ENCODE assay signal across 1 fruit fly cellular context in genomic region chr2L:9921401-9921800, dm6.
TF ChIP-seq lines count a peak whose summit lies in the region.

Gene CG4592, plus strand, starts transcription at chr2L:9921633.

TF ChIP-seq in whole organism, embryonic, 481 proteins besides CTCF, POLR2A, EP300 and RAD21 (continued from another document and continues in another):
- TF ChIP-seq BtbVII (GFP tag; optimal IDR thresholded peaks at IDR 0.05; lab: Kevin White, UChicago) = peak; percentile 36
- TF ChIP-seq CG2875 (GFP tag; optimal IDR thresholded peaks at IDR 0.05; lab: Kevin White, UChicago) = peak; percentile 45
- peak; percentile 18; the same call in 1 of the 2 replicates for TF ChIP-seq Adf1 (GFP tag; IDR thresholded peaks at IDR 0.05; lab: Robert Waterston, UW)
- peak; percentile 3 for TF ChIP-seq CG15011 (GFP tag; optimal IDR thresholded peaks at IDR 0.05; lab: Kevin White, UChicago)
- TF ChIP-seq aop (GFP tag; IDR thresholded peaks at IDR 0.05; lab: Robert Waterston, UW) = no peak
- TF ChIP-seq Lpt (GFP tag; optimal IDR thresholded peaks at IDR 0.05; lab: Kevin White, UChicago) = no peak
- TF ChIP-seq bab2 (GFP tag; optimal IDR thresholded peaks at IDR 0.05; lab: Kevin White, UChicago) = peak; percentile 22
- no peak for TF ChIP-seq Scr (GFP tag; IDR thresholded peaks at IDR 0.05; lab: Robert Waterston, UW; ENCODE audit: partially characterized antibody)
- no peak for TF ChIP-seq CG4617 (GFP tag; optimal IDR thresholded peaks at IDR 0.05; lab: Kevin White, UChicago; ENCODE audit: borderline replicate concordance)
- no peak for TF ChIP-seq PHDP (tag; optimal IDR thresholded peaks at IDR 0.05; lab: Kevin White, UChicago)
- TF ChIP-seq CG12299 (tag; optimal IDR thresholded peaks at IDR 0.05; lab: Kevin White, UChicago) = peak; percentile 19
- no peak for TF ChIP-seq CG14667 (GFP tag; IDR thresholded peaks at IDR 0.05; lab: Robert Waterston, UW)
- TF ChIP-seq tll (GFP tag; optimal IDR thresholded peaks at IDR 0.05; lab: Kevin White, UChicago) = no peak
- no peak for TF ChIP-seq CG10431 (GFP tag; optimal IDR thresholded peaks at IDR 0.05; lab: Kevin White, UChicago)
- no peak for TF ChIP-seq CG11085 (GFP tag; IDR thresholded peaks at IDR 0.05; lab: Robert Waterston, UW)
- peak; percentile 61 for TF ChIP-seq Sox102F (GFP tag; optimal IDR thresholded peaks at IDR 0.05; lab: Kevin White, UChicago)
- peak; percentile 71 for TF ChIP-seq CG30403 (GFP tag; optimal IDR thresholded peaks at IDR 0.05; lab: Kevin White, UChicago)
- TF ChIP-seq CG5953 (GFP tag; IDR thresholded peaks at IDR 0.05; lab: Robert Waterston, UW) = no peak
- no peak for TF ChIP-seq Nf-YC (tag; optimal IDR thresholded peaks at IDR 0.05; lab: Kevin White, UChicago)
- TF ChIP-seq Dek (tag; optimal IDR thresholded peaks at IDR 0.05; lab: Kevin White, UChicago) = no peak
- peak; percentile 32; the same call in 1 of the 2 replicates for TF ChIP-seq ham (GFP tag; IDR thresholded peaks at IDR 0.05; lab: Robert Waterston, UW)
- TF ChIP-seq CG12744 (GFP tag; optimal IDR thresholded peaks at IDR 0.05; lab: Kevin White, UChicago) = peak; percentile 22
- TF ChIP-seq Hsf (GFP tag; optimal IDR thresholded peaks at IDR 0.05; lab: Kevin White, UChicago) = peak; percentile 72
- TF ChIP-seq fu2 (GFP tag; optimal IDR thresholded peaks at IDR 0.05; lab: Kevin White, UChicago) = no peak
- peak; percentile 90 for TF ChIP-seq ci (GFP tag; IDR thresholded peaks at IDR 0.05; lab: Robert Waterston, UW)
- no peak for TF ChIP-seq cg (GFP tag; optimal IDR thresholded peaks at IDR 0.05; lab: Kevin White, UChicago)
- TF ChIP-seq CG3838 (GFP tag; optimal IDR thresholded peaks at IDR 0.05; lab: Kevin White, UChicago) = peak; percentile 5
- TF ChIP-seq CG30431 (GFP tag; optimal IDR thresholded peaks at IDR 0.05; lab: Kevin White, UChicago) = no peak
- TF ChIP-seq Mad (GFP tag; optimal IDR thresholded peaks at IDR 0.05; lab: Kevin White, UChicago) = peak; percentile 55
- peak; percentile 22 for TF ChIP-seq CG6654 (GFP tag; optimal IDR thresholded peaks at IDR 0.05; lab: Kevin White, UChicago)
- no peak for TF ChIP-seq nau (GFP tag; optimal IDR thresholded peaks at IDR 0.05; lab: Kevin White, UChicago)
- TF ChIP-seq mam (GFP tag; optimal IDR thresholded peaks at IDR 0.05; lab: Kevin White, UChicago) = peak; percentile 33
- peak; percentile 72 for TF ChIP-seq Atf6 (GFP tag; IDR thresholded peaks at IDR 0.05; lab: Robert Waterston, UW)
- TF ChIP-seq H15 (GFP tag; IDR thresholded peaks at IDR 0.05; lab: Robert Waterston, UW) = no peak
- peak; percentile 10 for TF ChIP-seq CG18619 (GFP tag; optimal IDR thresholded peaks at IDR 0.05; lab: Kevin White, UChicago)
- no peak for TF ChIP-seq CG8359 (GFP tag; optimal IDR thresholded peaks at IDR 0.05; lab: Kevin White, UChicago; ENCODE audit: borderline replicate concordance)
- peak; percentile 67; the same call in 1 of the 3 replicates for TF ChIP-seq otp (GFP tag; IDR thresholded peaks at IDR 0.05; lab: Robert Waterston, UW)
- 0 out of 2 replicates have a peak, but pooled peaks have one; percentile 32 for TF ChIP-seq CG17328 (GFP tag; IDR thresholded peaks at IDR 0.05; lab: Robert Waterston, UW)
- TF ChIP-seq Hey (tag; optimal IDR thresholded peaks at IDR 0.05; lab: Kevin White, UChicago) = no peak
- TF ChIP-seq CG7839 (tag; optimal IDR thresholded peaks at IDR 0.05; lab: Kevin White, UChicago) = no peak
- TF ChIP-seq Bteb2 (GFP tag; optimal IDR thresholded peaks at IDR 0.05; lab: Kevin White, UChicago) = peak; percentile 28
- TF ChIP-seq lov (optimal IDR thresholded peaks at IDR 0.05; lab: Kevin White, UChicago) = no peak
- 0 out of 3 replicates have a peak, but pooled peaks have one; percentile 27 for TF ChIP-seq lov (GFP tag; IDR thresholded peaks at IDR 0.05; lab: Robert Waterston, UW)
- TF ChIP-seq pb (GFP tag; optimal IDR thresholded peaks at IDR 0.05; lab: Kevin White, UChicago) = no peak
- TF ChIP-seq CG9817 (tag; optimal IDR thresholded peaks at IDR 0.05; lab: Kevin White, UChicago) = peak; percentile 40
- peak in 1 of 2 experiments; percentile 70 for TF ChIP-seq bsh (GFP tag; optimal IDR thresholded peaks at IDR 0.05; lab: Kevin White, UChicago)
- TF ChIP-seq ewg (GFP tag; optimal IDR thresholded peaks at IDR 0.05; lab: Kevin White, UChicago) = no peak
- TF ChIP-seq nmo (GFP tag; optimal IDR thresholded peaks at IDR 0.05; lab: Kevin White, UChicago) = peak; percentile 56
- TF ChIP-seq CG1233 (GFP tag; optimal IDR thresholded peaks at IDR 0.05; lab: Kevin White, UChicago) = peak; percentile 58
- TF ChIP-seq CG2129 (GFP tag; IDR thresholded peaks at IDR 0.05; lab: Robert Waterston, UW; ENCODE audit: partially characterized antibody) = no peak
- TF ChIP-seq HmgZ (tag; optimal IDR thresholded peaks at IDR 0.05; lab: Kevin White, UChicago) = peak; percentile 63
- peak; percentile 73 for TF ChIP-seq CG10979 (tag; optimal IDR thresholded peaks at IDR 0.05; lab: Kevin White, UChicago)
- no peak for TF ChIP-seq Stat92E (GFP tag; optimal IDR thresholded peaks at IDR 0.05; lab: Kevin White, UChicago)
- TF ChIP-seq dysf (GFP tag; IDR thresholded peaks at IDR 0.05; lab: Robert Waterston, UW) = peak; percentile 74
- peak; percentile 17 for TF ChIP-seq gcm2 (GFP tag; optimal IDR thresholded peaks at IDR 0.05; lab: Kevin White, UChicago)
- TF ChIP-seq CG7271 (tag; optimal IDR thresholded peaks at IDR 0.05; lab: Kevin White, UChicago) = no peak
- TF ChIP-seq TFAM (GFP tag; optimal IDR thresholded peaks at IDR 0.05; lab: Kevin White, UChicago) = no peak
- TF ChIP-seq lmd (GFP tag; IDR thresholded peaks at IDR 0.05; lab: Robert Waterston, UW) = peak; percentile 57; the same call in 1 of the 2 replicates
- peak; percentile 69 to 92 for TF ChIP-seq crp (GFP tag; optimal IDR thresholded peaks at IDR 0.05; lab: Kevin White, UChicago)
- TF ChIP-seq CG15073 (GFP tag; optimal IDR thresholded peaks at IDR 0.05; lab: Kevin White, UChicago) = no peak
- peak; percentile 64 for TF ChIP-seq CG34376 (GFP tag; optimal IDR thresholded peaks at IDR 0.05; lab: Kevin White, UChicago)
- no peak for TF ChIP-seq amos (GFP tag; IDR thresholded peaks at IDR 0.05; lab: Robert Waterston, UW; ENCODE audit: partially characterized antibody)
- TF ChIP-seq Xbp1 (GFP tag; optimal IDR thresholded peaks at IDR 0.05; lab: Kevin White, UChicago) = peak; percentile 64
- TF ChIP-seq CG11723 (GFP tag; optimal IDR thresholded peaks at IDR 0.05; lab: Kevin White, UChicago) = no peak
- no peak for TF ChIP-seq dan (GFP tag; IDR thresholded peaks at IDR 0.05; lab: Robert Waterston, UW)
- peak; percentile 58 for TF ChIP-seq CG18599 (GFP tag; optimal IDR thresholded peaks at IDR 0.05; lab: Kevin White, UChicago)
- TF ChIP-seq mirr (GFP tag; optimal IDR thresholded peaks at IDR 0.05; lab: Kevin White, UChicago) = peak; percentile 50
- no peak for TF ChIP-seq CG6272 (GFP tag; IDR thresholded peaks at IDR 0.05; lab: Robert Waterston, UW)
- peak; percentile 34 for TF ChIP-seq Hr3 (GFP tag; optimal IDR thresholded peaks at IDR 0.05; lab: Kevin White, UChicago)
- TF ChIP-seq CG7372 (GFP tag; IDR thresholded peaks at IDR 0.05; lab: Robert Waterston, UW) = no peak
- peak; percentile 83 for TF ChIP-seq Rfx (GFP tag; IDR thresholded peaks at IDR 0.05; lab: Robert Waterston, UW)
- TF ChIP-seq az2 (GFP tag; optimal IDR thresholded peaks at IDR 0.05; lab: Kevin White, UChicago) = peak; percentile 30
- TF ChIP-seq wek (GFP tag; optimal IDR thresholded peaks at IDR 0.05; lab: Kevin White, UChicago) = no peak
- no peak for TF ChIP-seq CG8388 (GFP tag; optimal IDR thresholded peaks at IDR 0.05; lab: Kevin White, UChicago)
- no peak for TF ChIP-seq grn (GFP tag; optimal IDR thresholded peaks at IDR 0.05; lab: Kevin White, UChicago)
- no peak for TF ChIP-seq luna (GFP tag; optimal IDR thresholded peaks at IDR 0.05; lab: Kevin White, UChicago)
- peak; percentile 37 for TF ChIP-seq Camta (GFP tag; optimal IDR thresholded peaks at IDR 0.05; lab: Kevin White, UChicago)
- TF ChIP-seq CG3847 (GFP tag; IDR thresholded peaks at IDR 0.05; lab: Robert Waterston, UW) = peak; percentile 40; the same call in 1 of the 2 replicates
- no peak for TF ChIP-seq CG3726 (GFP tag; IDR thresholded peaks at IDR 0.05; lab: Robert Waterston, UW)
- peak; percentile 11; the same call in 1 of the 3 replicates for TF ChIP-seq CG34422 (GFP tag; IDR thresholded peaks at IDR 0.05; lab: Robert Waterston, UW)
- TF ChIP-seq CG17612 (GFP tag; IDR thresholded peaks at IDR 0.05; lab: Robert Waterston, UW) = no peak
- TF ChIP-seq CG17186 (GFP tag; optimal IDR thresholded peaks at IDR 0.05; lab: Kevin White, UChicago) = no peak
- TF ChIP-seq CG7928 (GFP tag; optimal IDR thresholded peaks at IDR 0.05; lab: Kevin White, UChicago) = no peak
- TF ChIP-seq sc (optimal IDR thresholded peaks at IDR 0.05; lab: Kevin White, UChicago) = no peak
- TF ChIP-seq sc (GFP tag; optimal IDR thresholded peaks at IDR 0.05; lab: Kevin White, UChicago) = no peak
- peak; percentile 76; the same call in 2 of the 3 replicates for TF ChIP-seq ken (GFP tag; IDR thresholded peaks at IDR 0.05; lab: Robert Waterston, UW)
- TF ChIP-seq CG12155 (GFP tag; optimal IDR thresholded peaks at IDR 0.05; lab: Kevin White, UChicago) = peak; percentile 53
- no peak for TF ChIP-seq gsb (GFP tag; IDR thresholded peaks at IDR 0.05; lab: Robert Waterston, UW)
- TF ChIP-seq crc (GFP tag; optimal IDR thresholded peaks at IDR 0.05; lab: Kevin White, UChicago) = no peak
- TF ChIP-seq pnt (GFP tag; optimal IDR thresholded peaks at IDR 0.05; lab: Kevin White, UChicago) = no peak
- no peak for TF ChIP-seq CG8478 (optimal IDR thresholded peaks at IDR 0.05; lab: Kevin White, UChicago)
- no peak for TF ChIP-seq CG7745 (tag; optimal IDR thresholded peaks at IDR 0.05; lab: Kevin White, UChicago)
- no peak for TF ChIP-seq Awh (GFP tag; IDR thresholded peaks at IDR 0.05; lab: Robert Waterston, UW)
- peak; percentile 33 for TF ChIP-seq Oli (tag; optimal IDR thresholded peaks at IDR 0.05; lab: Kevin White, UChicago)
- TF ChIP-seq CG10565 (GFP tag; optimal IDR thresholded peaks at IDR 0.05; lab: Kevin White, UChicago) = no peak
- peak; percentile 52 for TF ChIP-seq B-H2 (GFP tag; optimal IDR thresholded peaks at IDR 0.05; lab: Kevin White, UChicago)
- no peak for TF ChIP-seq corto (GFP tag; optimal IDR thresholded peaks at IDR 0.05; lab: Kevin White, UChicago)
- TF ChIP-seq Myb (GFP tag; optimal IDR thresholded peaks at IDR 0.05; lab: Kevin White, UChicago) = peak; percentile 15
- TF ChIP-seq Ravus (GFP tag; IDR thresholded peaks at IDR 0.05; lab: Robert Waterston, UW) = no peak
- TF ChIP-seq chm (GFP tag; IDR thresholded peaks at IDR 0.05; lab: Robert Waterston, UW) = peak; percentile 90
- TF ChIP-seq CG6254 (GFP tag; optimal IDR thresholded peaks at IDR 0.05; lab: Kevin White, UChicago) = peak; percentile 5
- TF ChIP-seq scrt (GFP tag; optimal IDR thresholded peaks at IDR 0.05; lab: Kevin White, UChicago) = no peak
- peak; percentile 57 for TF ChIP-seq CG9932 (GFP tag; IDR thresholded peaks at IDR 0.05; lab: Robert Waterston, UW)
- TF ChIP-seq ara (GFP tag; IDR thresholded peaks at IDR 0.05; lab: Robert Waterston, UW) = peak; percentile 53; the same call in 1 of the 2 replicates
- no peak for TF ChIP-seq CG14965 (GFP tag; optimal IDR thresholded peaks at IDR 0.05; lab: Kevin White, UChicago; ENCODE audit: borderline replicate concordance)
- TF ChIP-seq D (optimal IDR thresholded peaks at IDR 0.05; lab: Kevin White, UChicago) = no peak
- no peak for TF ChIP-seq D (GFP tag; optimal IDR thresholded peaks at IDR 0.05; lab: Kevin White, UChicago)
- peak; percentile 14 for TF ChIP-seq pita (GFP tag; optimal IDR thresholded peaks at IDR 0.05; lab: Kevin White, UChicago)
- TF ChIP-seq Sry-δ (GFP tag; optimal IDR thresholded peaks at IDR 0.05; lab: Kevin White, UChicago) = no peak
- no peak for TF ChIP-seq btn (GFP tag; optimal IDR thresholded peaks at IDR 0.05; lab: Kevin White, UChicago)
- TF ChIP-seq dati (GFP tag; IDR thresholded peaks at IDR 0.05; lab: Robert Waterston, UW) = 0 out of 2 replicates have a peak, but pooled peaks have one; percentile 35
- TF ChIP-seq yki (optimal IDR thresholded peaks at IDR 0.05; lab: Kevin White, UChicago) = no peak
- TF ChIP-seq CG31365 (tag; optimal IDR thresholded peaks at IDR 0.05; lab: Kevin White, UChicago) = peak; percentile 11
- TF ChIP-seq Abd-B (GFP tag; optimal IDR thresholded peaks at IDR 0.05; lab: Kevin White, UChicago) = no peak
- TF ChIP-seq grau (tag; optimal IDR thresholded peaks at IDR 0.05; lab: Kevin White, UChicago) = no peak
- no peak for TF ChIP-seq HmgD (GFP tag; optimal IDR thresholded peaks at IDR 0.05; lab: Kevin White, UChicago)
- no peak for TF ChIP-seq tup (GFP tag; optimal IDR thresholded peaks at IDR 0.05; lab: Kevin White, UChicago)
- no peak for TF ChIP-seq br (optimal IDR thresholded peaks at IDR 0.05; lab: Kevin White, UChicago)
- no peak for TF ChIP-seq CG14860 (GFP tag; IDR thresholded peaks at IDR 0.05; lab: Robert Waterston, UW; ENCODE audit: partially characterized antibody)
- TF ChIP-seq Deaf1 (tag; optimal IDR thresholded peaks at IDR 0.05; lab: Kevin White, UChicago) = peak; percentile 27
- TF ChIP-seq h (optimal IDR thresholded peaks at IDR 0.05; lab: Kevin White, UChicago) = no peak
- TF ChIP-seq sob (GFP tag; IDR thresholded peaks at IDR 0.05; lab: Robert Waterston, UW) = peak; percentile 65; the same call in 1 of the 2 replicates
- TF ChIP-seq CG34224 (GFP tag; IDR thresholded peaks at IDR 0.05; lab: Robert Waterston, UW; ENCODE audit: partially characterized antibody) = 0 out of 3 replicates have a peak, but pooled peaks have one; percentile 29
- no peak for TF ChIP-seq lola (GFP tag; optimal IDR thresholded peaks at IDR 0.05; lab: Kevin White, UChicago)
- TF ChIP-seq ERR (GFP tag; optimal IDR thresholded peaks at IDR 0.05; lab: Kevin White, UChicago) = no peak
- TF ChIP-seq tin (GFP tag; optimal IDR thresholded peaks at IDR 0.05; lab: Kevin White, UChicago) = peak; percentile 57
- TF ChIP-seq CG12236 (GFP tag; optimal IDR thresholded peaks at IDR 0.05; lab: Kevin White, UChicago) = no peak
- no peak for TF ChIP-seq CG6175 (GFP tag; IDR thresholded peaks at IDR 0.05; lab: Robert Waterston, UW)
- TF ChIP-seq tgo (GFP tag; IDR thresholded peaks at IDR 0.05; lab: Robert Waterston, UW) = peak; percentile 63
- TF ChIP-seq CG14441 (GFP tag; IDR thresholded peaks at IDR 0.05; lab: Robert Waterston, UW) = peak; percentile 53; the same call in 1 of the 2 replicates
- no peak for TF ChIP-seq Six4 (GFP tag; optimal IDR thresholded peaks at IDR 0.05; lab: Kevin White, UChicago)
- peak; percentile 63 for TF ChIP-seq CG12659 (GFP tag; optimal IDR thresholded peaks at IDR 0.05; lab: Kevin White, UChicago)
- TF ChIP-seq lilli (GFP tag; optimal IDR thresholded peaks at IDR 0.05; lab: Kevin White, UChicago) = peak; percentile 69
